Worm (Caenorhabditis elegans) whole organism, L4/young adult: Measurements from ENCODE around the gene vha-1.

Experiments used
- W03F9.2 ChIP-seq: fragments of 150-350 bp; optimal IDR thresholded peaks from 2 replicates; lab custom pipeline; 2014; ENCODE audit warnings: missing biosample characterization, missing genetic modification characterization
- dao-5 ChIP-seq: sonication (generic microtip); optimal IDR thresholded peaks from 2 replicates; lab custom pipeline; 2016; ENCODE audit warnings: missing genotype, missing genetic modification characterization, moderate library complexity, missing compliant biosample characterization
- him-1 ChIP-seq: sonication (generic microtip); optimal IDR thresholded peaks from 2 replicates; lab custom pipeline; 2016; ENCODE audit warnings: missing genotype, missing genetic modification reagents, missing genetic modification characterization, missing compliant biosample characterization

Gene vha-1

ce11 chrIII:9779080-9779479, 2.0 kb upstream of the vha-1 start:
- no peak for TF ChIP-seq him-1 (tag; lab: Kevin White, UChicago)

DNA sequence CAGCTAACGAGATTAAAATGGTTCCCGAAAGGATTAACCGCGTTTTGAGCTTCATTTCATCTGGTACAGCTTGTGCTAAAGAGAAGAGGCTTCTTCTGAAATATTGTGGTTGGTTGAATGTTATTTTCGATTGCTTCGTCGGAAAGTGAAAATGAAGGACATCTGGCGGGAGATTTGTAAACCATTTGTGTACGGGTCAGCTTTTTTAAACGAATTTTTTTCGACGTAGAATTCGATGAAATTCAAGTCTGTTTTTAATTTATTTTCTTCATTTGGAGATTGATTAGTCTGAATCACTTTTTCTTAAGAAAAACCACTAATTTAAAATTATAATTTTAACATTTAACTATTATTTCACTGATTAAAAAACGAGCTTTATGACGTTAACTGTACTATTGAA, 800 bp upstream of the vha-1 start, which contains the start of gene sqv-3:
sqv-3 (minus strand) TSS at position 101 of the 400 bp plus-strand sequence.
- TF ChIP-seq him-1 (tag; lab: Kevin White, UChicago) (no peak), dao-5 (no peak), W03F9.2 (no peak)

- TF ChIP-seq him-1 (tag; lab: Kevin White, UChicago): no peak
- no peak for TF ChIP-seq W03F9.2
- TF ChIP-seq dao-5: no peak
Measured at ce11 chrIII:9782011-9782436, 970 bp downstream of the vha-1 start, which contains the start of gene vha-2. Gene vha-2 (plus strand): TSS chrIII:9782164.

ce11 chrIII:9782483-9783081, 1.5 kb downstream of the vha-1 start, which contains the start of gene R10E11.6:
Gene R10E11.6 (plus strand): TSS chrIII:9783006.
- TF ChIP-seq dao-5: no peak
- no peak for TF ChIP-seq him-1 (tag; lab: Kevin White, UChicago)
- no peak for TF ChIP-seq W03F9.2

ce11 chrIII:9783133-9783590, 2.1 kb downstream of the vha-1 start:
- TF ChIP-seq him-1 (tag; lab: Kevin White, UChicago): no peak
- TF ChIP-seq W03F9.2: no peak
- TF ChIP-seq dao-5: no peak

DNA sequence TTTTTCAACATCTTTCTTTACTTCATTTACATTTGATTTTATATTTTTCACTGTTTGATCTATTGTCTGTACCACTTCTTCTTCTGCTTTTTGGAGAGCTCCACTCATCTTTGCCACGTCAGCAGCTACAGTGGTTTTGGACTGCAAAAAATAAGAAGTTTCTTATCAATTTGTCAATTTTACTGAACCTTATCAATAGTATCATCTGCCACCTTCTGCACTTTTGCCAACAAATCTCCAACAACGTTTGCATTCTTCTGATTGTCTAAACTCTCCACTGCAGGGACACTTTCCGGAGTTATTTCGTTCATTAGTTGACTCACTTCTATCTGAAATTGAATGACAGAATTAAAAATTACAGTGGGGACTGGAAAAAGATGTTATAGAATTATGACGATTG, 5.7 kb downstream of the vha-1 start:
- TF ChIP-seq him-1 (tag; lab: Kevin White, UChicago) (no peak), dao-5 (no peak), W03F9.2 (no peak)

DNA sequence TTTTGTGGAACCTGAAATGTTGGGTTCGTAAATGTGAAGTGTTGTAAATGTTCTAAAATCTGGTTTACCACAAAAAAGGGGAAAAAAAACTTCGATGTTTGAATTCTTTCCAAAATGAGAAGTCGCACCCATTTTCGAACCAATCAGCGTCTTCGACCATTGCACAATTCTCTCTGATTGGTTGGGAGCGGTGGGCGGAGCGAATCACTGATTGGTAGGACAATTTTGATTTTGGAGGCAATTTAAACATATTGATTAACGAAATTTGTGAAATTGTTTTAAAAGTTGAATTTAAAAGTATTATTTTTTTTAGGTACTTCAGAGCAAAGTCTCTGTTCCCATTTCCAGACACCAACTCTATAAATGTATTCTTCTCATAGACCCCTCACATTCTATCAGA, 8.0 kb downstream of the vha-1 start:
- TF ChIP-seq him-1 (tag; lab: Kevin White, UChicago) (no peak), W03F9.2 (no peak), dao-5 (no peak)

DNA sequence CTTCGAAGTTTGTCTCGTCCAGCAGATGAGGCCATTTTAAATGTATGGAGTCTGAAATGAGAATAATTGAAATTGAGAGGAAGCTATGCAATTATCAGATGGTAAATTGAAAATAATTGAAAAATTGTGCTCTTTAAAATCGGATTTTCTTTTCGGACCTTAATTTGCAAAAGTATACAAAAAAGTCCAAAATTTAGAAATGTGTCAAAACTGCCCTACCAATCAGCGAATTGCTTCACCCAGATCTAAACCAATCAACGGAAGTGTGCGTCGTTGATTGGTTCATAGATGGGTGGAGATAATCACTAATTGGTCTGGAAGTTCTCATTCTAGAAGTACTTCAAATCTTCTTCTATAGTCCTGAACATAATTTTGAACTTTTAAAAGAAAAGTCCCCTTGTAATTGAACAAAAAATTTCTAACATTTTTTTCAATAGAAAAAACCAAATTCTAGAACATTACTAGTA, 8.6 kb downstream of the vha-1 start, which contains the start of gene R10E11.5:
R10E11.5 (minus strand) TSS at position 51 of the 467 bp plus-strand sequence.
- TF ChIP-seq him-1 (tag; lab: Kevin White, UChicago) (no peak), dao-5 (no peak), W03F9.2 (no peak)

- no peak for TF ChIP-seq W03F9.2
- TF ChIP-seq him-1 (tag; lab: Kevin White, UChicago): no peak
- no peak for TF ChIP-seq dao-5
Measured at ce11 chrIII:9793592-9794417, 12.8 kb downstream of the vha-1 start, which contains the start of the genes R10E11.9 and mcm-6. Gene R10E11.9 (minus strand): TSS chrIII:9793642. Gene mcm-6 (plus strand): TSS chrIII:9794367.

DNA sequence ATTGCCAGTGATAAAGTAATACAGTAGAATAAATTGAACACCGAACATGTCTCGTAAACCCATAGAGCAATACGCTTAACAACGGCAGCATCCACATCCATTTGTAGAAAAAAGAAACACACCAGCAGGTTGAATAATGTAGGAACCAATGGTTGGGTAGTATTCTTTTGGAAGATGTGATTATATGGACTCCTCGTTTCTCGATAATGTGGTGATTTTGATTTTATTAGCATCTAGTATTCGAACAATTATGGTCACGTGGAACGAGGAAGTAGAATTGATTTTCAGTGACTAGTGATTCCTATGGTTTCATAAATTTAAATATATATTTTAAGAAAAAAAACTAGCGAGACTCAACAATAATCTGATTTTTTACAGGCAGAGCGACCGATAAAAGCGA, 15.4 kb downstream of the vha-1 start, which contains the start of gene srxa-10:
srxa-10 (minus strand) TSS at position 101 of the 400 bp plus-strand sequence.
- TF ChIP-seq W03F9.2: no peak
- no peak for TF ChIP-seq dao-5
- TF ChIP-seq him-1 (tag; lab: Kevin White, UChicago): no peak

ce11 chrIII:9798478-9799157, 17.6 kb downstream of the vha-1 start, which contains the start of gene ZK632.2:
Gene ZK632.2 (plus strand): TSS chrIII:9799107.
- TF ChIP-seq W03F9.2 (no peak), him-1 (tag; lab: Kevin White, UChicago) (no peak), dao-5 (no peak)

ce11 chrIII:9802045-9802444, 21.0 kb downstream of the vha-1 start:
- TF ChIP-seq dao-5: no peak
- TF ChIP-seq W03F9.2: no peak
- TF ChIP-seq him-1 (tag; lab: Kevin White, UChicago): no peak

ce11 chrIII:9804997-9805610, 24.1 kb downstream of the vha-1 start, which contains the start of gene riok-3:
Gene riok-3 (minus strand): TSS chrIII:9805011.
- TF ChIP-seq him-1 (tag; lab: Kevin White, UChicago): no peak
- TF ChIP-seq W03F9.2: no peak
- no peak for TF ChIP-seq dao-5
